Fruit fly (Drosophila melanogaster): ENCODE measurements around the gene CG32686.
A peak's percentile ranks its signal among the peaks of the same experiment; 100 is the strongest.

The CG32686 gene

DNA sequence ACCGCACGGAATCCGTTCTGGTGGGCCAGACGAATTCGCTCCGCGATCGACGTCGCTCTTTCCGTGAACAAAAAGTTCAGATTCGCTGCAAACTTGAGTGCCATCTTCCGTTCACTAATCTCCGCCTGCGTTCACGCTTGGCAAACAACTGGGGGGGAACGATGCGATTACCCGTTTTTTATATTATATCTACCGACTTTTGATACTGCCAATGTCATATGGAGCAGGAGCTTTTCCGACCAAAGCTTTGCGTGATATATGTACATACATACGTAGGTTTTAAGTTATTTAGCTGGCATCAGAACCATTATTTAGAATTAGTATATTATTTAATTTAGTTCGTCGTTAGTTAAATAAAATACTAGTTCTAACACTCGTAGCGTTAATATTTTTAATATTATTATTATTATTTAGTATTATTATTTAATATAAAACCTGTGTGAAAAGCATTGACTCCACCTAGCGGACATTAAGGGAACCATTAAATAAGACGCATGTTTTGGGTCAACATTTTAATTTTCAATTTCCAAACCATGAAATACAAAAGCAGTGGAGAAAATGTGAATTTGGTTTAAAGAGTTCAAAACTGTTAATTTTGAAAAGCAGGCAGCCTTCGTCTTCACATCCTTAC lies 45.3 kb downstream of the CG32686 start, which contains the start of gene Gip (continued):
- TF ChIP-seq brk (GFP tag; optimal IDR thresholded peaks at IDR 0.05) (no peak), rgr (GFP tag; optimal IDR thresholded peaks at IDR 0.05) (peak; percentile 68), tai (GFP tag; optimal IDR thresholded peaks at IDR 0.05) (no peak), Rel (GFP tag; optimal IDR thresholded peaks at IDR 0.05) (no peak), Rel (tag; optimal IDR thresholded peaks at IDR 0.05) (peak; percentile 73), jim (GFP tag; optimal IDR thresholded peaks at IDR 0.05) (no peak), Dif (GFP tag; optimal IDR thresholded peaks at IDR 0.05; ENCODE audit: partially characterized antibody) (peak; percentile 35), dsf (GFP tag; optimal IDR thresholded peaks at IDR 0.05; ENCODE audit: borderline replicate concordance) (no peak), foxo (GFP tag; optimal IDR thresholded peaks at IDR 0.05) (peak in 1 of 2 experiments; percentile 18), ey (GFP tag; optimal IDR thresholded peaks at IDR 0.05) (no peak), OdsH (GFP tag; optimal IDR thresholded peaks at IDR 0.05) (peak; percentile 19), pan (optimal IDR thresholded peaks at IDR 0.05) (no peak), Hnf4 (GFP tag; optimal IDR thresholded peaks at IDR 0.05) (peak; percentile 58)

DNA sequence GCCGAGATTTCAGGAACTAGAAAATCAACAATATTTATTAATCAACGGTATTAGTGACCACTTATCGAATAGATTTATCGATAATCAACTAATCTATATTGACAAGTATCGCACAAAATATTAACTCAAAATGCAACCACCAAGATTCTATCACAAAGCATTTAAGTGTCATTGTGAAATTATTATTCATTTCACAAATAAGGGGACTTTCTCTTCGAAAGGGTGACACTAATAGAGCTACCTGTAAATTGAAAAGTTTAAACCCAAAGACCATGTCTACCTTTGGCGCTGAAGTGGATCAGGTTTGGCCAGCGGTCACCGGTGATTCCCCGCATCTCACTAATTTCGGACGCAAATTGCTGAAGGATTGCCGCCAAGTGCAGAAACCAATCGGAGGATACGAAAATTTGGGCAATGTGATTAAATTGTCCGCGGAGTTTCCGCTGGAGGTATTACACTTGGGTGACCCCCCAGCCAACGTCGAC lies 48.7 kb downstream of the CG32686 start, which contains the start of gene CG2909:
Gene CG2909 (plus strand): TSS at position 119 of the 485 bp plus-strand sequence.
- no peak for TF ChIP-seq Dfd (GFP tag; optimal IDR thresholded peaks at IDR 0.05)
- no peak for TF ChIP-seq Rel (GFP tag; optimal IDR thresholded peaks at IDR 0.05)
- peak; percentile 97 for TF ChIP-seq Rel (tag; optimal IDR thresholded peaks at IDR 0.05)

- TF ChIP-seq N (GFP tag; optimal IDR thresholded peaks at IDR 0.05) (no peak), HLH106 (tag; optimal IDR thresholded peaks at IDR 0.05) (peak; percentile 26), ey (GFP tag; optimal IDR thresholded peaks at IDR 0.05) (peak; percentile 13), foxo (GFP tag; optimal IDR thresholded peaks at IDR 0.05) (peak in 1 of 2 experiments; percentile 34), CG9705 (GFP tag; optimal IDR thresholded peaks at IDR 0.05) (peak; percentile 17), Hnf4 (GFP tag; optimal IDR thresholded peaks at IDR 0.05) (peak; percentile 32), tai (GFP tag; optimal IDR thresholded peaks at IDR 0.05) (peak; percentile 69), psq (GFP tag; optimal IDR thresholded peaks at IDR 0.05) (peak; percentile 69), sage (GFP tag; optimal IDR thresholded peaks at IDR 0.05) (no peak), Hr83 (GFP tag; optimal IDR thresholded peaks at IDR 0.05; ENCODE audit: poor library complexity, severe bottlenecking) (no peak), usp (GFP tag; optimal IDR thresholded peaks at IDR 0.05) (no peak), fru (GFP tag; optimal IDR thresholded peaks at IDR 0.05) (peak; percentile 24)
Measured at dm6 chrX:10325567-10326345, 49.4 kb downstream of the CG32686 start, which contains the start of gene alpha-Man-Ia. alpha-Man-Ia (minus strand) TSS chrX:10325958.

DNA sequence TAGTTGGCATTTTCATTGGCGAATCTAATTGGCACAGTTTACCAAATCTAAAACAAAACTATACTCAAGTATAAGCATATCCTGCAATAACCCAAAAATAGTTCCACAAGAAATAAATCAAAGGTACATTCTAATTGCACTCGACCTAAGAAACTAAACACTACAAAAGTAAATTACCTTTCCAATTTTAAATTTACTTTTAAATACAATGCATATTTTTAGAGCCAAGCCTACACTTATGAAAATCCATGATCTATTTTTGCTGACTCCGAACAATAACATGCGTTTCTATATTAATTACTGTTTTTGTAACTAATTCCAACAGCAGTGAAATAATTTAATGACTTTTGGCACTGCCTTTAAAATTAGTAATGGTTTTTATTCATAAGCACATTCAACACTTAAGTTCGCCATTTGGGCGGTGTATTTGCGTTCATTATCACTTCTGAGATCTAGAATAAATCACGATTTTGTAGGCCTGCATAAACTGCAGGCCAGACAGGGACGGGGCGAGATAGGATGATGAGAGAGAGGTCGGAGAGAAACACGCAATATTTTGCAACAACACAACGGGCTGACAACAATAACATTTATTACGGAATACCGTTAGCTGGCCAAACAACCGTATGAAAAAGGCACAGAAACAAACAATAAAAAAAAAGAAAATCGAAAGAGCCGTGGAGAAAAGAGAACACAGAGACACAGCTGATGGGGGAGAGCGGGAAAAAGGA lies 50.1 kb downstream of the CG32686 start:
- peak; percentile 41 for TF ChIP-seq HLH106 (tag; optimal IDR thresholded peaks at IDR 0.05)
- TF ChIP-seq ey (GFP tag; optimal IDR thresholded peaks at IDR 0.05), result peak; percentile 44
- TF ChIP-seq brk (GFP tag; optimal IDR thresholded peaks at IDR 0.05), result no peak
- TF ChIP-seq woc (GFP tag; optimal IDR thresholded peaks at IDR 0.05), result peak; percentile 13
- peak; percentile 41 for TF ChIP-seq br (GFP tag; optimal IDR thresholded peaks at IDR 0.05)
- TF ChIP-seq foxo (GFP tag; optimal IDR thresholded peaks at IDR 0.05), result peak in 1 of 2 experiments; percentile 57
- peak; percentile 24 for TF ChIP-seq rgr (GFP tag; optimal IDR thresholded peaks at IDR 0.05)
- TF ChIP-seq Jra (GFP tag; optimal IDR thresholded peaks at IDR 0.05), result peak; percentile 17
- peak; percentile 9 for TF ChIP-seq OdsH (GFP tag; optimal IDR thresholded peaks at IDR 0.05)
- TF ChIP-seq dmrt93B (GFP tag; optimal IDR thresholded peaks at IDR 0.05), result peak; percentile 31
- TF ChIP-seq fru (GFP tag; optimal IDR thresholded peaks at IDR 0.05), result peak; percentile 54
- TF ChIP-seq tai (GFP tag; optimal IDR thresholded peaks at IDR 0.05), result peak; percentile 35
- no peak for TF ChIP-seq psq (GFP tag; optimal IDR thresholded peaks at IDR 0.05)
- peak; percentile 10 for TF ChIP-seq h (GFP tag; optimal IDR thresholded peaks at IDR 0.05)
- no peak for TF ChIP-seq Vsx2 (GFP tag; optimal IDR thresholded peaks at IDR 0.05; ENCODE audit: partially characterized antibody)

All from whole organism, wandering third instar larva.